Worm (Caenorhabditis elegans): Measurements from ENCODE around the gene srw-136.

The srw-136 gene

ce11 chrV:2999736-3000135 is 10.6 kb downstream of the srw-136 start, which contains the start of gene srw-119:
TSS of gene srw-119 (minus strand) at chrV:2999836.
- TF ChIP-seq dpl-1 (GFP tag; optimal IDR thresholded peaks at IDR 0.05) = no peak
- no peak for TF ChIP-seq aptf-2 (GFP tag; conservative IDR thresholded peaks at IDR 0.05)
- no peak for TF ChIP-seq ceh-79 (tag; optimal IDR thresholded peaks at IDR 0.05)
- no peak for TF ChIP-seq attf-5 (GFP tag; optimal IDR thresholded peaks at IDR 0.05)
- no peak for TF ChIP-seq ceh-58 (GFP tag; IDR thresholded peaks at IDR 0.05)
- no peak for TF ChIP-seq B0261.1 (tag; optimal IDR thresholded peaks at IDR 0.05)
- no peak for TF ChIP-seq sea-2 (GFP tag; IDR thresholded peaks at IDR 0.05)

ce11 chrV:2996105-2996504 is 14.3 kb downstream of the srw-136 start, which contains the start of gene srw-120:
TSS of gene srw-120 (minus strand) at chrV:2996205.
- TF ChIP-seq mxl-1 (tag; optimal IDR thresholded peaks at IDR 0.05) (no peak), dox-1 (GFP tag; IDR thresholded peaks at IDR 0.05) (no peak), ama-1 (optimal IDR thresholded peaks at IDR 0.05) (no peak), ama-1 (GFP tag; optimal IDR thresholded peaks at IDR 0.05) (no peak), ztf-22 (GFP tag; optimal IDR thresholded peaks at IDR 0.05) (no peak), nhr-120 (GFP tag; IDR thresholded peaks at IDR 0.05) (no peak), rpc-1 (optimal IDR thresholded peaks at IDR 0.05) (no peak), rpc-1 (tag; optimal IDR thresholded peaks at IDR 0.05) (no peak), somi-1 (GFP tag; optimal IDR thresholded peaks at IDR 0.05) (no peak), lin-40 (tag; optimal IDR thresholded peaks at IDR 0.05) (no peak), lir-1 (GFP tag; conservative IDR thresholded peaks at IDR 0.05) (no peak), ccch-3 (GFP tag; optimal IDR thresholded peaks at IDR 0.05) (no peak), ztf-28 (GFP tag; IDR thresholded peaks at IDR 0.05) (no peak), hmg-1.2 (GFP tag; IDR thresholded peaks at IDR 0.05) (no peak), tlf-1 (GFP tag; optimal IDR thresholded peaks at IDR 0.05) (no peak), B0035.1 (tag; optimal IDR thresholded peaks at IDR 0.05) (no peak), die-1 (tag; optimal IDR thresholded peaks at IDR 0.05) (no peak), cebp-2 (GFP tag; IDR thresholded peaks at IDR 0.05) (no peak)

ce11 chrV:2993816-2994215 is 16.6 kb downstream of the srw-136 start, which contains the start of gene srw-115:
TSS of gene srw-115 (minus strand) at chrV:2993916.
- TF ChIP-seq attf-6 (GFP tag; IDR thresholded peaks at IDR 0.05) (no peak), nhr-27 (tag; optimal IDR thresholded peaks at IDR 0.05) (no peak), bed-2 (GFP tag; IDR thresholded peaks at IDR 0.05) (no peak), B0336.3 (GFP tag; IDR thresholded peaks at IDR 0.05) (no peak), C17E4.6 (GFP tag; IDR thresholded peaks at IDR 0.05) (no peak), madf-6 (GFP tag; IDR thresholded peaks at IDR 0.05) (no peak), chd-7 (tag; optimal IDR thresholded peaks at IDR 0.05) (no peak), snpc-3.4 (tag; optimal IDR thresholded peaks at IDR 0.05) (no peak), Y95B8A.8 (GFP tag; IDR thresholded peaks at IDR 0.05) (no peak)

- TF ChIP-seq ceh-58 (GFP tag; IDR thresholded peaks at IDR 0.05) = no peak
- TF ChIP-seq lir-1 (GFP tag; conservative IDR thresholded peaks at IDR 0.05) = no peak
- no peak for TF ChIP-seq F52B5.7 (tag; optimal IDR thresholded peaks at IDR 0.05)
- no peak for TF ChIP-seq ccch-3 (GFP tag; optimal IDR thresholded peaks at IDR 0.05)
- TF ChIP-seq tbp1 (GFP tag; optimal IDR thresholded peaks at IDR 0.05) = no peak
- no peak for TF ChIP-seq tlf-1 (GFP tag; optimal IDR thresholded peaks at IDR 0.05)
- TF ChIP-seq ceh-79 (tag; optimal IDR thresholded peaks at IDR 0.05) = no peak
- no peak for TF ChIP-seq T07F8.4 (tag; optimal IDR thresholded peaks at IDR 0.05)
- TF ChIP-seq F23B12.7 (tag; optimal IDR thresholded peaks at IDR 0.05; ENCODE audit: insufficient read depth) = no peak
- TF ChIP-seq ztf-25 (GFP tag; IDR thresholded peaks at IDR 0.05) = no peak
- no peak for TF ChIP-seq F57C9.4 (tag; optimal IDR thresholded peaks at IDR 0.05)
- no peak for TF ChIP-seq lin-35 (GFP tag; optimal IDR thresholded peaks at IDR 0.05)
- TF ChIP-seq dox-1 (GFP tag; IDR thresholded peaks at IDR 0.05) = no peak
- no peak for TF ChIP-seq atf-7 (tag; optimal IDR thresholded peaks at IDR 0.05)
- TF ChIP-seq pha-4 (tag; optimal IDR thresholded peaks at IDR 0.05) = no peak
- no peak for TF ChIP-seq madf-6 (GFP tag; IDR thresholded peaks at IDR 0.05)
- no peak for TF ChIP-seq tbx-9 (tag; optimal IDR thresholded peaks at IDR 0.05; ENCODE audit: borderline replicate concordance)
- no peak for TF ChIP-seq xnd-1 (tag; optimal IDR thresholded peaks at IDR 0.05)
These were observed 18.3 kb downstream of the srw-136 start for ce11 chrV:2992060-2992459.
